Worm (Caenorhabditis elegans): ENCODE data around the gene jmjd-2.

DNA sequence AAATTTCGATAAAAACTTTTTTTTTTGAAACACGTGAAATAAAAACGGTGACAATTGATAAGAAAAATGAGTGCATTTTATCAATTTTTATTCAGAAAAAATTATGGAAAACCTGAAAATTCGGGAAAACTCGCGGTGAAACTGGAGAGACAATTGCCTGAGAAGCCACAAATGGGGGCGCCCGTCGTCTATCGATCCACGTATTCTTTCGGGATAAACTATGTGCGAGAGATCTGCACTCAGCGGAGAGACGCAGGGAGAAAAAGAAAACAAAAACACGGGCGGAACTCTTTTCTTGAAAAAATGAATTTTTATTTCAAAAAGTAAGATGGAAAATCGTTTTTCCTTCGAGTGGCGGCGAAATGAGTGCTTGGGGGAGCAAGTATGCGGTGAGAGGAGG is 9.5 kb downstream of the jmjd-2 start, which contains the start of gene men-1:
- no peak for TF ChIP-seq ceh-30 (tag; optimal IDR thresholded peaks at IDR 0.05)
- no peak for TF ChIP-seq madf-2 (tag; optimal IDR thresholded peaks at IDR 0.05)
- no peak for TF ChIP-seq K02D7.2 (tag; optimal IDR thresholded peaks at IDR 0.05)
- no peak for TF ChIP-seq hlh-6 (tag; optimal IDR thresholded peaks at IDR 0.05)
- TF ChIP-seq ama-1 (optimal IDR thresholded peaks at IDR 0.05) = no peak
- TF ChIP-seq mec-3 (tag; optimal IDR thresholded peaks at IDR 0.05; ENCODE audit: borderline replicate concordance) = no peak

All from whole organism, late embryonic.